Fruit fly (Drosophila melanogaster) whole organism, embryonic: ENCODE measurements around the gene CG7889.

Experiments
- Bdp1 ChIP-seq: fragments of 200-800 bp; sonication (Bioruptor generic); optimal IDR thresholded peaks from 3 replicates; lab custom pipeline; 2016; ENCODE audit warnings: missing biosample characterization, missing genetic modification characterization
- CG10959 ChIP-seq: fragments of 200-800 bp; sonication (Bioruptor generic); IDR thresholded peaks from 2 replicates; pipeline ENCODE4 v1.3.6; 2022; ENCODE audit warnings: missing biosample characterization, missing genetic modification characterization
- CG11696 ChIP-seq: fragments of 200-800 bp; sonication (Bioruptor generic); IDR thresholded peaks from 2 replicates; pipeline ENCODE4 v1.3.6; 2022; ENCODE audit warnings: missing biosample characterization, missing genetic modification characterization
- CG1233 ChIP-seq: fragments of 200-800 bp; sonication (Bioruptor generic); optimal IDR thresholded peaks from 4 replicates; lab custom pipeline; 2018; ENCODE audit warnings: missing biosample characterization, mild to moderate bottlenecking, missing genetic modification characterization
- CG12744 ChIP-seq: fragments of 200-800 bp; sonication (Bioruptor generic); optimal IDR thresholded peaks from 2 replicates; lab custom pipeline; 2016; ENCODE audit warnings: missing biosample characterization, missing genetic modification characterization
- CG13775 ChIP-seq: fragments of 200-800 bp; sonication (Bioruptor generic); optimal IDR thresholded peaks from 3 replicates; lab custom pipeline; 2017; ENCODE audit warnings: missing biosample characterization, mild to moderate bottlenecking, missing genetic modification characterization
- CG13894 ChIP-seq: fragments of 200-800 bp; sonication (Bioruptor generic); optimal IDR thresholded peaks from 3 replicates; lab custom pipeline; 2018; ENCODE audit warnings: missing biosample characterization, mild to moderate bottlenecking, missing genetic modification characterization, moderate library complexity
- CG15269 ChIP-seq: fragments of 200-800 bp; sonication (Bioruptor generic); optimal IDR thresholded peaks from 2 replicates; lab custom pipeline; 2018; ENCODE audit warnings: missing biosample characterization, mild to moderate bottlenecking, missing genetic modification characterization, moderate library complexity
- CG15514 ChIP-seq: fragments of 200-800 bp; sonication (Bioruptor generic); optimal IDR thresholded peaks from 3 replicates; lab custom pipeline; 2017; ENCODE audit warnings: missing biosample characterization, missing genetic modification characterization, mild to moderate bottlenecking, moderate library complexity, missing genetic modification reagents
- CG16815 ChIP-seq: fragments of 200-800 bp; sonication (Bioruptor generic); optimal IDR thresholded peaks from 3 replicates; lab custom pipeline; 2017; ENCODE audit warnings: missing biosample characterization, mild to moderate bottlenecking, missing genetic modification characterization
- CG3163 ChIP-seq: fragments of 200-800 bp; sonication (Bioruptor generic); optimal IDR thresholded peaks from 3 replicates; lab custom pipeline; 2016; ENCODE audit warnings: missing biosample characterization, missing genetic modification characterization
- CG33213 ChIP-seq: fragments of 200-800 bp; sonication (Bioruptor generic); optimal IDR thresholded peaks from 3 replicates; lab custom pipeline; 2016; ENCODE audit warnings: missing biosample characterization, missing genetic modification characterization
- CG34376 ChIP-seq: fragments of 200-800 bp; sonication (Bioruptor generic); optimal IDR thresholded peaks from 2 replicates; lab custom pipeline; 2018; ENCODE audit warnings: missing biosample characterization, mild to moderate bottlenecking, missing genetic modification characterization
- CG3995 ChIP-seq: fragments of 200-800 bp; sonication (Bioruptor generic); optimal IDR thresholded peaks from 3 replicates; lab custom pipeline; 2016; ENCODE audit warnings: missing biosample characterization, missing genetic modification characterization
- CG4404 ChIP-seq: fragments of 200-800 bp; sonication (Bioruptor generic); IDR thresholded peaks from 2 replicates; pipeline ENCODE4 v1.3.6; 2022; ENCODE audit warnings: missing biosample characterization, missing genetic modification characterization
- CG7963 ChIP-seq: fragments of 200-800 bp; sonication (Bioruptor generic); IDR thresholded peaks from 3 replicates; pipeline ENCODE4 v1.3.6; 2022; ENCODE audit warnings: missing biosample characterization, missing genetic modification characterization; ENCODE audit not compliant: partially characterized antibody
- CG7987 ChIP-seq: fragments of 200-800 bp; sonication (Bioruptor generic); optimal IDR thresholded peaks from 2 replicates; lab custom pipeline; 2018; ENCODE audit warnings: missing biosample characterization, mild to moderate bottlenecking, missing genetic modification characterization, moderate library complexity
- CG8944 ChIP-seq: fragments of 200-800 bp; sonication (Bioruptor generic); optimal IDR thresholded peaks from 3 replicates; lab custom pipeline; 2016; ENCODE audit warnings: missing biosample characterization, missing genetic modification characterization
- Dbx ChIP-seq: fragments of 200-800 bp; sonication (Bioruptor generic); IDR thresholded peaks from 3 replicates; pipeline ENCODE4 v1.3.6; 2022; ENCODE audit warnings: missing biosample characterization, missing genetic modification characterization
- Dek ChIP-seq: fragments of 200-800 bp; sonication (Bioruptor generic); optimal IDR thresholded peaks from 3 replicates; lab custom pipeline; 2019; ENCODE audit warnings: missing biosample characterization, mild to moderate bottlenecking, missing genetic modification characterization, moderate library complexity
- Dip2 ChIP-seq: fragments of 200-800 bp; sonication (Bioruptor generic); IDR thresholded peaks from 2 replicates; pipeline ENCODE4 v1.3.6; 2022; ENCODE audit warnings: missing biosample characterization, missing genetic modification characterization
- Fer1 ChIP-seq: fragments of 200-800 bp; sonication (Bioruptor generic); optimal IDR thresholded peaks from 2 replicates; lab custom pipeline; 2017; ENCODE audit warnings: missing biosample characterization, mild to moderate bottlenecking, missing genetic modification characterization
- GATAe ChIP-seq: fragments of 200-800 bp; sonication (Bioruptor generic); conservative IDR thresholded peaks from 2 replicates; pipeline ENCODE4 v1.3.6; 2022; ENCODE audit warnings: missing biosample characterization, missing genetic modification characterization
- Gsc ChIP-seq: fragments of 200-800 bp; sonication (Bioruptor generic); IDR thresholded peaks from 2 replicates; pipeline ENCODE4 v1.3.6; 2022; ENCODE audit warnings: missing biosample characterization, missing genetic modification characterization
- H15 ChIP-seq: fragments of 200-800 bp; sonication (Bioruptor generic); IDR thresholded peaks from 3 replicates; pipeline ENCODE4 v1.3.6; 2022; ENCODE audit warnings: missing biosample characterization, missing genetic modification characterization
- HLH54F ChIP-seq: fragments of 200-800 bp; sonication (Bioruptor generic); optimal IDR thresholded peaks from 3 replicates; lab custom pipeline; 2016; ENCODE audit warnings: missing biosample characterization, missing genetic modification characterization
- MESR4 ChIP-seq: fragments of 200-800 bp; sonication (Bioruptor generic); optimal IDR thresholded peaks from 2 replicates; lab custom pipeline; 2018; ENCODE audit warnings: missing biosample characterization, mild to moderate bottlenecking, missing genetic modification characterization, moderate library complexity
- Pdp1 ChIP-seq, 2 experiments: fragments of 200-800 bp; sonication (Bioruptor generic); optimal IDR thresholded peaks; 3 replicates each; lab custom pipeline; 2016; ENCODE audit warnings: missing biosample characterization in 2 of 2, missing genetic modification characterization in 2 of 2, mild to moderate bottlenecking in 1 of 2, moderate library complexity in 1 of 2
- Sox100B ChIP-seq: fragments of 200-800 bp; sonication (Bioruptor generic); optimal IDR thresholded peaks from 3 replicates; lab custom pipeline; 2018; ENCODE audit warnings: missing biosample characterization, mild to moderate bottlenecking, missing genetic modification characterization
- Xrp1 ChIP-seq: fragments of 200-800 bp; sonication (Bioruptor generic); IDR thresholded peaks from 2 replicates; pipeline ENCODE4 v1.3.6; 2022; ENCODE audit warnings: missing biosample characterization, missing genetic modification characterization
- ac ChIP-seq: fragments of 200-800 bp; sonication (Bioruptor generic); optimal IDR thresholded peaks from 3 replicates; lab custom pipeline; 2017; ENCODE audit warnings: missing biosample characterization, mild to moderate bottlenecking, missing genetic modification characterization
- ara ChIP-seq: fragments of 200-800 bp; sonication (Bioruptor generic); IDR thresholded peaks from 2 replicates; pipeline ENCODE4 v1.3.6; 2022; ENCODE audit warnings: missing biosample characterization, missing genetic modification characterization
- ase ChIP-seq: fragments of 200-800 bp; sonication (Bioruptor generic); IDR thresholded peaks from 3 replicates; pipeline ENCODE4 v1.3.6; 2022; ENCODE audit warnings: missing biosample characterization, missing genetic modification characterization
- bigmax ChIP-seq: fragments of 200-800 bp; sonication (Bioruptor generic); optimal IDR thresholded peaks from 2 replicates; lab custom pipeline; 2018; ENCODE audit warnings: missing biosample characterization, mild to moderate bottlenecking, missing genetic modification characterization
- btn ChIP-seq: fragments of 200-800 bp; sonication (Bioruptor generic); optimal IDR thresholded peaks from 2 replicates; lab custom pipeline; 2016; ENCODE audit warnings: missing biosample characterization, missing genetic modification characterization
- da ChIP-seq: fragments of 200-800 bp; sonication (Bioruptor generic); optimal IDR thresholded peaks from 2 replicates; lab custom pipeline; 2016; ENCODE audit warnings: missing biosample characterization, missing genetic modification characterization
- dm ChIP-seq: fragments of 200-800 bp; sonication (Bioruptor generic); optimal IDR thresholded peaks from 3 replicates; lab custom pipeline; 2016; ENCODE audit warnings: missing biosample characterization, missing genetic modification characterization
- emc ChIP-seq: fragments of 200-800 bp; sonication (Bioruptor generic); optimal IDR thresholded peaks from 2 replicates; lab custom pipeline; 2016; ENCODE audit warnings: missing biosample characterization, missing genetic modification characterization
- ewg ChIP-seq: fragments of 200-800 bp; sonication (Bioruptor generic); optimal IDR thresholded peaks from 3 replicates; lab custom pipeline; 2017; ENCODE audit warnings: mild to moderate bottlenecking, missing biosample characterization, missing genetic modification reagents, missing genetic modification characterization
- exex ChIP-seq: fragments of 200-800 bp; sonication (Bioruptor generic); optimal IDR thresholded peaks from 4 replicates; lab custom pipeline; 2018; ENCODE audit warnings: missing biosample characterization, mild to moderate bottlenecking, missing genetic modification characterization, moderate library complexity
- ftz-f1 ChIP-seq: fragments of 200-800 bp; sonication (Bioruptor generic); optimal IDR thresholded peaks from 2 replicates; lab custom pipeline; 2016; ENCODE audit warnings: missing biosample characterization, missing genetic modification characterization
- gsb ChIP-seq: fragments of 200-800 bp; sonication (Bioruptor generic); IDR thresholded peaks from 2 replicates; pipeline ENCODE4 v1.3.6; 2022; ENCODE audit warnings: missing biosample characterization, missing genetic modification characterization
- hth ChIP-seq: fragments of >200 bp; optimal IDR thresholded peaks from 2 replicates; lab custom pipeline; 2017; ENCODE audit warnings: inconsistent platforms
- jigr1 ChIP-seq: fragments of 200-800 bp; sonication (Bioruptor generic); IDR thresholded peaks from 3 replicates; pipeline ENCODE4 v1.3.6; 2022; ENCODE audit warnings: missing biosample characterization, missing genetic modification characterization
- org-1 ChIP-seq: fragments of 200-800 bp; sonication (Bioruptor generic); optimal IDR thresholded peaks from 2 replicates; lab custom pipeline; 2017; ENCODE audit warnings: missing biosample characterization, missing genetic modification characterization
- pros ChIP-seq: fragments of 200-800 bp; sonication (Bioruptor generic); optimal IDR thresholded peaks from 3 replicates; lab custom pipeline; 2019; ENCODE audit warnings: missing biosample characterization, mild to moderate bottlenecking, missing genetic modification characterization, moderate library complexity
- pzg ChIP-seq: fragments of 200-800 bp; sonication (Bioruptor generic); optimal IDR thresholded peaks from 3 replicates; lab custom pipeline; 2018; ENCODE audit warnings: missing biosample characterization, mild to moderate bottlenecking, missing genetic modification characterization, moderate library complexity
- sima ChIP-seq: fragments of 200-800 bp; sonication (Bioruptor generic); optimal IDR thresholded peaks from 2 replicates; lab custom pipeline; 2016; ENCODE audit warnings: missing biosample characterization, missing genetic modification characterization
- slbo ChIP-seq: fragments of 200-800 bp; sonication (Bioruptor generic); IDR thresholded peaks from 2 replicates; pipeline ENCODE4 v1.3.6; 2022; ENCODE audit warnings: missing biosample characterization, missing genetic modification characterization
- wek ChIP-seq: fragments of 200-800 bp; sonication (Bioruptor generic); optimal IDR thresholded peaks from 3 replicates; lab custom pipeline; 2018; ENCODE audit warnings: missing biosample characterization, mild to moderate bottlenecking, missing genetic modification characterization, moderate library complexity

CG7889 gene

dm6 chrX:19289318-19289970 is 46.0 kb downstream of the CG7889 start (continued):
- TF ChIP-seq CG8944 (GFP tag; lab: Kevin White, UChicago): peak; percentile 82
- peak; percentile 34 for TF ChIP-seq da
- TF ChIP-seq CG16815 (GFP tag; lab: Kevin White, UChicago): peak; percentile 67
- TF ChIP-seq Pdp1 (GFP tag; optimal IDR thresholded peaks at IDR 0.05; lab: Kevin White, UChicago): peak; percentile 83 to 88
- peak; percentile 73 for TF ChIP-seq Dek (tag; lab: Kevin White, UChicago)
- peak; percentile 75 for TF ChIP-seq CG7987 (GFP tag; lab: Kevin White, UChicago)
- peak; percentile 66; the same call in 1 of the 3 replicates for TF ChIP-seq jigr1 (GFP tag; lab: Robert Waterston, UW)
- TF ChIP-seq Sox100B (GFP tag; lab: Kevin White, UChicago): peak; percentile 78
- peak; percentile 71 for TF ChIP-seq Bdp1 (GFP tag; lab: Kevin White, UChicago)
- peak; percentile 42 for TF ChIP-seq sima
- TF ChIP-seq Dip2 (GFP tag; lab: Robert Waterston, UW): no peak
- TF ChIP-seq Gsc: peak; percentile 84
- no peak for TF ChIP-seq CG7963 (GFP tag; lab: Robert Waterston, UW)
- TF ChIP-seq GATAe (GFP tag; lab: Robert Waterston, UW): no peak
- TF ChIP-seq hth: no peak
- TF ChIP-seq H15 (GFP tag; lab: Robert Waterston, UW): peak; percentile 93
- peak; percentile 18 for TF ChIP-seq CG34376 (GFP tag; lab: Kevin White, UChicago)
- TF ChIP-seq dm: peak; percentile 62
- peak; percentile 64 for TF ChIP-seq HLH54F (GFP tag; lab: Kevin White, UChicago)
- TF ChIP-seq exex: peak; percentile 44
- peak; percentile 82 for TF ChIP-seq wek (GFP tag; lab: Kevin White, UChicago)
- TF ChIP-seq CG4404 (GFP tag; lab: Robert Waterston, UW): peak; percentile 59
- TF ChIP-seq CG13894 (tag; lab: Kevin White, UChicago): peak; percentile 31
- no peak for TF ChIP-seq pros (GFP tag; lab: Kevin White, UChicago)
- peak; percentile 5 for TF ChIP-seq CG3995 (GFP tag; lab: Kevin White, UChicago)
- peak; percentile 58 for TF ChIP-seq CG13775
- no peak for TF ChIP-seq ftz-f1
- no peak for TF ChIP-seq pzg (GFP tag; lab: Kevin White, UChicago)
- TF ChIP-seq CG10959 (GFP tag; lab: Robert Waterston, UW): peak; percentile 73
- peak; percentile 61 for TF ChIP-seq CG3163 (GFP tag; lab: Kevin White, UChicago)
- TF ChIP-seq slbo (GFP tag; lab: Robert Waterston, UW): peak; percentile 90
- TF ChIP-seq Xrp1: peak; percentile 92
- peak; percentile 84 for TF ChIP-seq btn (GFP tag; lab: Kevin White, UChicago)
- TF ChIP-seq MESR4: peak; percentile 29
- peak; percentile 93 for TF ChIP-seq ase (GFP tag; lab: Robert Waterston, UW)
- TF ChIP-seq org-1 (GFP tag; lab: Kevin White, UChicago): peak; percentile 81
- TF ChIP-seq bigmax (GFP tag; lab: Kevin White, UChicago): no peak
- peak; percentile 77 for TF ChIP-seq CG33213
- TF ChIP-seq CG1233: peak; percentile 86
- peak; percentile 90 for TF ChIP-seq ara (GFP tag; lab: Robert Waterston, UW)
- peak; percentile 63 for TF ChIP-seq CG12744 (GFP tag; lab: Kevin White, UChicago)
- peak; percentile 56 for TF ChIP-seq CG15514
- TF ChIP-seq CG11696: peak; percentile 37; the same call in 1 of the 2 replicates
- TF ChIP-seq ewg: peak; percentile 79
- peak; percentile 25 for TF ChIP-seq ac (GFP tag; lab: Kevin White, UChicago)
- peak; percentile 82 for TF ChIP-seq Fer1
- peak; percentile 67; the same call in 2 of the 3 replicates for TF ChIP-seq Dbx (GFP tag; lab: Robert Waterston, UW)
- peak; percentile 74 for TF ChIP-seq gsb (GFP tag; lab: Robert Waterston, UW)
- TF ChIP-seq CG15269 (tag; lab: Kevin White, UChicago): peak; percentile 92
- peak; percentile 15 for TF ChIP-seq emc (GFP tag; lab: Kevin White, UChicago)
